Worm (Caenorhabditis elegans) whole organism, young adult: ENCODE data around the gene ZK546.2.

ENCODE experiments used
- ama-1 ChIP-seq, 3 experiments: fragments of 150-350 bp in 1 of 3; sonication (generic microtip) in 2 of 3; optimal IDR thresholded peaks; 2 replicates each; lab custom pipeline; 2014 to 2018; ENCODE audit warnings: missing biosample characterization in 2 of 3, missing genetic modification characterization in 2 of 3, missing genetic modification reagents in 2 of 3
- bed-1 ChIP-seq: fragments of 200-800 bp; sonication (Bioruptor generic); IDR thresholded peaks from 2 replicates; pipeline ENCODE4 v1.3.6; 2022; ENCODE audit warnings: missing genetic modification reagents, missing genetic modification characterization, missing compliant biosample characterization
- ceh-100 ChIP-seq: fragments of 200-800 bp; sonication (Bioruptor generic); IDR thresholded peaks from 2 replicates; pipeline ENCODE4 v1.3.6; 2022; ENCODE audit warnings: missing genetic modification reagents, missing genetic modification characterization, missing compliant biosample characterization
- lin-40 ChIP-seq: sonication (generic microtip); optimal IDR thresholded peaks from 2 replicates; lab custom pipeline; 2016; ENCODE audit warnings: missing genetic modification characterization, mild to moderate bottlenecking, missing compliant biosample characterization, missing genotype, missing genetic modification reagents
- madf-6 ChIP-seq: fragments of 200-800 bp; sonication (Bioruptor generic); IDR thresholded peaks from 2 replicates; pipeline ENCODE4 v1.3.6; 2022; ENCODE audit warnings: missing genetic modification reagents, missing genetic modification characterization, missing compliant biosample characterization
- nfya-1 ChIP-seq: sonication (generic microtip); optimal IDR thresholded peaks from 2 replicates; lab custom pipeline; 2017; ENCODE audit warnings: antibody characterized with exemption, missing compliant biosample characterization, missing genetic modification characterization, borderline replicate concordance; ENCODE audit not compliant: insufficient read depth
- repo-1 ChIP-seq: sonication (generic microtip); optimal IDR thresholded peaks from 2 replicates; lab custom pipeline; 2017; ENCODE audit warnings: mild to moderate bottlenecking, missing genetic modification characterization, missing compliant biosample characterization
- unc-62 ChIP-seq: fragments of 150-350 bp; optimal IDR thresholded peaks from 2 replicates; lab custom pipeline; 2014; ENCODE audit warnings: missing biosample characterization, missing genetic modification reagents, missing genetic modification characterization

ce11 chrII:4984151-4984550 lies 38.3 kb downstream of the ZK546.2 start:
- TF ChIP-seq ceh-100 (GFP tag; lab: Robert Waterston, UW): no peak
- TF ChIP-seq repo-1 (tag; lab: Kevin White, UChicago): no peak
- no peak for TF ChIP-seq nfya-1 (tag; lab: Kevin White, UChicago)
- no peak for TF ChIP-seq lin-40 (tag; lab: Kevin White, UChicago)
- no peak for TF ChIP-seq unc-62 (GFP tag; lab: Kevin White, UChicago)
- TF ChIP-seq madf-6 (GFP tag; lab: Robert Waterston, UW): no peak
- no peak for TF ChIP-seq bed-1
- TF ChIP-seq ama-1 (optimal IDR thresholded peaks at IDR 0.05; lab: Kevin White, UChicago): no peak
- no peak for TF ChIP-seq ama-1 (GFP tag; optimal IDR thresholded peaks at IDR 0.05; lab: Kevin White, UChicago)
